Worm (Caenorhabditis elegans): ENCODE measurements around the gene best-1.

The best-1 gene

DNA sequence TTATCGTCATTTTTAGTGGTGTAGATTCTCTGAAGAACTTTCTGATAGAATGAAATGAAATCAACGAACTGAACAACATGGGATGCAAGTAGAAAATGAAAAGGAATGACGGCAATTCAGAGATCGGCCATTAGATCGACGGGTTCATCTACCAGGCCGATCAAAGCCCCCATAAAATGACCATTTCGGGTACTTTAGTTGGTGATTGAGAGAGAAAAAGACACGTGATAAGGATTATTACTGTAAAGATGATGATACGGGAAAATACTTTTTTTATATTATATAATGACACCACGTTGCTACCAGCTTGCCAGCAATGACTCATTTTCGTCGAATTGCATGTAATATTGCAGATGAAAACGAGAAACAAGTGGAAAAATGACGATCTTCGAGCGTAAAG lies at the start of gene best-1:
best-1 (minus strand) TSS at position 29 of the 400 bp plus-strand sequence.
- no peak for TF ChIP-seq sptf-1 (tag; optimal IDR thresholded peaks at IDR 0.05)
- no peak for TF ChIP-seq nhr-28 (tag; optimal IDR thresholded peaks at IDR 0.05)
- TF ChIP-seq lin-13 (tag; optimal IDR thresholded peaks at IDR 0.05) = no peak
- TF ChIP-seq mep-1 (tag; optimal IDR thresholded peaks at IDR 0.05) = no peak
- no peak for TF ChIP-seq M03D4.4 (tag; optimal IDR thresholded peaks at IDR 0.05)
- TF ChIP-seq cnd-1 (tag; optimal IDR thresholded peaks at IDR 0.05) = no peak
- TF ChIP-seq lin-32 (GFP tag; optimal IDR thresholded peaks at IDR 0.05) = no peak
- no peak for TF ChIP-seq ceh-39 (tag; optimal IDR thresholded peaks at IDR 0.05)
- no peak for TF ChIP-seq nhr-237 (tag; optimal IDR thresholded peaks at IDR 0.05)
- TF ChIP-seq flh-1 (GFP tag; optimal IDR thresholded peaks at IDR 0.05) = no peak
- TF ChIP-seq drap-1 (GFP tag; optimal IDR thresholded peaks at IDR 0.05) = no peak
- no peak for TF ChIP-seq unc-39 (tag; optimal IDR thresholded peaks at IDR 0.05)
- TF ChIP-seq elt-3 (tag; optimal IDR thresholded peaks at IDR 0.05) = no peak
- no peak for TF ChIP-seq unc-120 (tag; optimal IDR thresholded peaks at IDR 0.05; ENCODE audit: poor library complexity, severe bottlenecking)
- TF ChIP-seq zip-8 (tag; optimal IDR thresholded peaks at IDR 0.05) = no peak
- TF ChIP-seq blmp-1 (tag; optimal IDR thresholded peaks at IDR 0.05) = no peak
- TF ChIP-seq snpc-4 (tag; optimal IDR thresholded peaks at IDR 0.05) = no peak
- no peak for TF ChIP-seq pha-4 (tag; optimal IDR thresholded peaks at IDR 0.05)
- TF ChIP-seq sem-2 (GFP tag; optimal IDR thresholded peaks at IDR 0.05) = no peak
- TF ChIP-seq hlh-1 (tag; optimal IDR thresholded peaks at IDR 0.05) = no peak

DNA sequence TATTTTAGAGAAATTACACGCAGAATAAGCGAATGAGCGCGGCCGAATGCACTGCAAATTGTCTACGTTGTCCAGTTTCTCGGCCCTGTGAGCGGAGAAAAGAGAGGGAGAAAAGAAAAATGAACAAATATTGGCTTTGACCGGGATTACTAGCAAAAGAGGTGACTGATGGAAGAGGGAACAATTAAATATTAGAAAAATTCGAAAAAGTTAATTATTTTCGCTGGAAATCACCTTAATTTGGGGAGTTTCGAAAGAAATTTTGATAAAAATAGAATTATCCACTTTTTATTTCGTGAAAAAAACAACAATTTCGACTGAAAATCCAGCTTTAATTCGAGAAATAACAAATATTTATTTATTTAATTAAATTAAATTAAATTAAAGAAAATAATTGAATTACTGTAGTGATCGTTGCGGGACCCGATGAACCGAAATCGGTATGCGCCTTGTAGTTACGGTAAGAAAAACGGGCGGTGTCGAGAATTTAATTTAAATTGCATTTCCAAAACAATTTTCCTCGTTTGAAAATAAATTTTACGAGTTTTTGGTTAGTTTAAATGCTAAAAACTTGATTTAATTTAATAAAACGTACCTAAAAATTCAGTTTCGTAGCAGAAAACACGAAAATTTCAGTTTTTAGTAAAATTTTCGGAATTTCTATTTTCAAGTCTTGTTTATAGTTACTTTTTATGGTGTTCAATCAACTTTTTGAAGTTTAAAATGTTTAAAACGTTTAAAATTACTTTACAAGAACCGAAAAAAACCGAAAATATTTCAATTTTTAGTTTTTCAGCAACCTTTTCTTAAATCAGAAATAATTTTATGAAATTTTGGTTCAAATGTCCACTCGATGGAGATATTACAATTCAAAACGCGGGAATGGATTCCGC lies 45.1 kb upstream of the best-1 start, which contains the start of the genes crld-1 and msh-5:
crld-1 (minus strand) TSS at position 51 of the 893 bp plus-strand sequence.
msh-5 (plus strand) TSS at position 843 of the 893 bp plus-strand sequence.
- TF ChIP-seq hlh-1 (tag; optimal IDR thresholded peaks at IDR 0.05) = no peak
- TF ChIP-seq mab-5 (tag; optimal IDR thresholded peaks at IDR 0.05) = no peak
- no peak for TF ChIP-seq sptf-1 (tag; optimal IDR thresholded peaks at IDR 0.05)
- no peak for TF ChIP-seq unc-62 (GFP tag; optimal IDR thresholded peaks at IDR 0.05)
- TF ChIP-seq ceh-83 (GFP tag; optimal IDR thresholded peaks at IDR 0.05) = no peak
- no peak for TF ChIP-seq blmp-1 (tag; optimal IDR thresholded peaks at IDR 0.05)
- no peak for TF ChIP-seq tbx-8 (GFP tag; optimal IDR thresholded peaks at IDR 0.05)
- no peak for TF ChIP-seq zip-8 (tag; optimal IDR thresholded peaks at IDR 0.05)
- TF ChIP-seq nhr-237 (tag; optimal IDR thresholded peaks at IDR 0.05) = no peak
- TF ChIP-seq nhr-28 (tag; optimal IDR thresholded peaks at IDR 0.05) = no peak

DNA sequence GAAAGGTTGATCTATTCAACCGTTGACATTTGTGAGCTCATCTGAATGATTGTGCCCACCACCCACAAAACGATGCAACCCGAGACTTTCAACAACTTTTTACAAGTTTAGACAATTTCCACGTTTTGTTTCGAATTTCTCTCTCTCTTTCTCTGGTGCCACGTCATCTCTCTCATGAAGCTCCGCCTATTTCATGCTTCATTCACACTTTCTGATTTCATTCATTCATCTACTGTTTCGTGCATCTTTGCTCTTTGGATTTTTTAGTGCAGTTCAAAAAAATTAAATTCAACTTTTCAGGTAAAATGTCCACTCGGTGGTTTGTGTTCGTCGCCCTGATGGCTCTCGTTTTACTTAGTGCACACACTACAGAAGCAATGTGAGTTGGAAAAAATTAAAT lies 39.7 kb upstream of the best-1 start, which contains the start of gene nlp-79:
nlp-79 (plus strand) TSS at position 301 of the 400 bp plus-strand sequence.
- TF ChIP-seq hlh-1 (tag; optimal IDR thresholded peaks at IDR 0.05) = no peak
- TF ChIP-seq sptf-1 (tag; optimal IDR thresholded peaks at IDR 0.05) = no peak
- TF ChIP-seq nhr-76 (tag; optimal IDR thresholded peaks at IDR 0.05) = no peak
- TF ChIP-seq snpc-4 (tag; optimal IDR thresholded peaks at IDR 0.05) = no peak
- TF ChIP-seq nhr-28 (tag; optimal IDR thresholded peaks at IDR 0.05) = no peak
- TF ChIP-seq drap-1 (GFP tag; optimal IDR thresholded peaks at IDR 0.05) = no peak
- TF ChIP-seq tbx-8 (GFP tag; optimal IDR thresholded peaks at IDR 0.05) = no peak
- no peak for TF ChIP-seq elt-1 (tag; optimal IDR thresholded peaks at IDR 0.05; ENCODE audit: borderline replicate concordance, insufficient read depth)
- TF ChIP-seq elt-3 (tag; optimal IDR thresholded peaks at IDR 0.05) = no peak
- TF ChIP-seq ces-1 (GFP tag; optimal IDR thresholded peaks at IDR 0.05) = no peak
- TF ChIP-seq nhr-2 (tag; optimal IDR thresholded peaks at IDR 0.05) = no peak
- TF ChIP-seq lin-32 (GFP tag; optimal IDR thresholded peaks at IDR 0.05) = no peak
- TF ChIP-seq M03D4.4 (tag; optimal IDR thresholded peaks at IDR 0.05) = no peak
- no peak for TF ChIP-seq ceh-43 (GFP tag; optimal IDR thresholded peaks at IDR 0.05)
- TF ChIP-seq mab-5 (tag; optimal IDR thresholded peaks at IDR 0.05) = no peak
- TF ChIP-seq mep-1 (tag; optimal IDR thresholded peaks at IDR 0.05) = no peak

DNA sequence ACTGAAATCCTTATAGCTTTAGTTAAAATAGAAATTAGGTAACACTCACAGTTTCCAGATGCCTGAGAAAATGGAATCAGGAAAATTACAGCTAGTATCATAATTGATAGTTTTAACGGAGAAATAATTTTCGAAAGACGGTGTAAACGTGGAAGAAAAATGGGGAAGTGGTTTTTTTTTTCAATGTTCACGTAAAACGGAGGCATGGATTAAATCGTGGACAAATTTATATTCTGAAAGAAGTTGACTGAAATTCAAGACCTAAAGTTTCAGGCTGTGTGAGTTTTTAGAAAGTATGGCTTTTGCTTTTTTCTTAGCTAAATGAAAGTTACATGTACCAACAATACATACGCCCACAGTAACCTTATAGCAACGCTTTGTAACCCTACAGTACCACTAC lies 32.7 kb upstream of the best-1 start, which contains the start of gene spe-43:
spe-43 (minus strand) TSS at position 101 of the 400 bp plus-strand sequence.
- TF ChIP-seq sptf-1 (tag; optimal IDR thresholded peaks at IDR 0.05) = no peak
- TF ChIP-seq mab-5 (tag; optimal IDR thresholded peaks at IDR 0.05) = no peak
- TF ChIP-seq ceh-43 (GFP tag; optimal IDR thresholded peaks at IDR 0.05) = no peak
- TF ChIP-seq nhr-76 (tag; optimal IDR thresholded peaks at IDR 0.05) = no peak
- TF ChIP-seq unc-39 (tag; optimal IDR thresholded peaks at IDR 0.05) = no peak
- TF ChIP-seq drap-1 (GFP tag; optimal IDR thresholded peaks at IDR 0.05) = no peak
- no peak for TF ChIP-seq lsy-2 (tag; optimal IDR thresholded peaks at IDR 0.05)
- TF ChIP-seq ceh-83 (GFP tag; optimal IDR thresholded peaks at IDR 0.05) = no peak
- TF ChIP-seq ham-2 (GFP tag; optimal IDR thresholded peaks at IDR 0.05) = no peak
- TF ChIP-seq hlh-1 (tag; optimal IDR thresholded peaks at IDR 0.05) = no peak

Measured in whole organism, mixed stage, embryonic.